Fruit fly (Drosophila melanogaster) whole organism, embryonic: ENCODE results near the gene Or19a.

Experiments used
- CG10267 ChIP-seq: fragments of 200-800 bp; sonication (Bioruptor generic); optimal IDR thresholded peaks from 2 replicates; lab custom pipeline; 2018; ENCODE audit warnings: missing biosample characterization, mild to moderate bottlenecking, missing genetic modification characterization, moderate library complexity
- CG10979 ChIP-seq: fragments of 200-800 bp; sonication (Bioruptor generic); optimal IDR thresholded peaks from 2 replicates; lab custom pipeline; 2018; ENCODE audit warnings: missing biosample characterization, mild to moderate bottlenecking, missing genetic modification characterization, moderate library complexity
- CG11085 ChIP-seq: fragments of 200-800 bp; sonication (Bioruptor generic); IDR thresholded peaks from 2 replicates; pipeline ENCODE4 v1.3.6; 2022; ENCODE audit warnings: missing biosample characterization, missing genetic modification characterization
- CG11560 ChIP-seq: fragments of 200-800 bp; sonication (Bioruptor generic); IDR thresholded peaks from 3 replicates; pipeline ENCODE4 v1.3.6; 2022; ENCODE audit warnings: missing biosample characterization, missing genetic modification characterization
- CG12071 ChIP-seq: fragments of 200-800 bp; sonication (Bioruptor generic); optimal IDR thresholded peaks from 3 replicates; lab custom pipeline; 2018; ENCODE audit warnings: missing biosample characterization, mild to moderate bottlenecking, missing genetic modification characterization
- CG12659 ChIP-seq: fragments of 200-800 bp; sonication (Bioruptor generic); optimal IDR thresholded peaks from 3 replicates; lab custom pipeline; 2017; ENCODE audit warnings: mild to moderate bottlenecking, missing biosample characterization, missing genetic modification reagents, missing genetic modification characterization
- CG14014 ChIP-seq: fragments of 200-800 bp; sonication (Bioruptor generic); IDR thresholded peaks from 2 replicates; pipeline ENCODE4 v1.3.6; 2022; ENCODE audit warnings: missing biosample characterization, missing genetic modification characterization
- CG14860 ChIP-seq: fragments of 200-800 bp; sonication (Bioruptor generic); IDR thresholded peaks from 3 replicates; pipeline ENCODE4 v1.3.6; 2022; ENCODE audit warnings: missing biosample characterization, missing genetic modification characterization; ENCODE audit not compliant: partially characterized antibody
- CG1602 ChIP-seq: fragments of 200-800 bp; sonication (Bioruptor generic); optimal IDR thresholded peaks from 3 replicates; lab custom pipeline; 2016; ENCODE audit warnings: missing biosample characterization, missing genetic modification characterization
- CG16813 ChIP-seq: fragments of 200-800 bp; sonication (Bioruptor generic); IDR thresholded peaks from 3 replicates; pipeline ENCODE4 v1.3.6; 2022; ENCODE audit warnings: missing biosample characterization, missing genetic modification characterization; ENCODE audit not compliant: partially characterized antibody
- CG16863 ChIP-seq: fragments of 200-800 bp; sonication (Bioruptor generic); optimal IDR thresholded peaks from 3 replicates; lab custom pipeline; 2016; ENCODE audit warnings: missing biosample characterization, missing genetic modification characterization
- CG17802 ChIP-seq: fragments of 200-800 bp; sonication (Bioruptor generic); optimal IDR thresholded peaks from 2 replicates; lab custom pipeline; 2018; ENCODE audit warnings: missing biosample characterization, mild to moderate bottlenecking, missing genetic modification characterization, moderate library complexity
- CG3065 ChIP-seq: fragments of 200-800 bp; sonication (Bioruptor generic); optimal IDR thresholded peaks from 2 replicates; lab custom pipeline; 2016; ENCODE audit warnings: missing biosample characterization, missing genetic modification characterization
- CG4617 ChIP-seq: fragments of 200-800 bp; sonication (Bioruptor generic); optimal IDR thresholded peaks from 3 replicates; lab custom pipeline; 2016; ENCODE audit warnings: missing biosample characterization, missing genetic modification characterization, borderline replicate concordance
- CG6683 ChIP-seq: fragments of 200-800 bp; sonication (Bioruptor generic); optimal IDR thresholded peaks from 2 replicates; lab custom pipeline; 2017; ENCODE audit warnings: missing biosample characterization, mild to moderate bottlenecking, missing genetic modification characterization, missing genetic modification reagents
- CG8290 ChIP-seq, 3 experiments: fragments of 200-800 bp; sonication (Bioruptor generic); optimal IDR thresholded peaks; 2 replicates each; lab custom pipeline; 2016 to 2019; ENCODE audit warnings: missing biosample characterization in 3 of 3, missing genetic modification characterization in 3 of 3, mild to moderate bottlenecking in 2 of 3, moderate library complexity in 1 of 3
- CG8765 ChIP-seq: fragments of 200-800 bp; sonication (Bioruptor generic); IDR thresholded peaks from 2 replicates; pipeline ENCODE4 v1.3.6; 2022; ENCODE audit warnings: missing biosample characterization, missing genetic modification characterization
- CG8924 ChIP-seq: fragments of 200-800 bp; optimal IDR thresholded peaks from 3 replicates; lab custom pipeline; 2019; ENCODE audit warnings: missing biosample characterization, mild to moderate bottlenecking, missing genetic modification characterization, moderate library complexity
- CG9876 ChIP-seq: fragments of 200-800 bp; sonication (Bioruptor generic); optimal IDR thresholded peaks from 2 replicates; lab custom pipeline; 2016; ENCODE audit warnings: missing biosample characterization, missing genetic modification characterization
- CHES-1-like ChIP-seq: fragments of 200-800 bp; sonication (Bioruptor generic); optimal IDR thresholded peaks from 2 replicates; lab custom pipeline; 2016; ENCODE audit warnings: missing biosample characterization, missing genetic modification characterization
- Dll ChIP-seq: fragments of 200-800 bp; sonication (Bioruptor generic); IDR thresholded peaks from 4 replicates; pipeline ENCODE4 v1.3.6; 2022; ENCODE audit warnings: missing biosample characterization, missing genetic modification characterization; ENCODE audit not compliant: partially characterized antibody
- Dp ChIP-seq: fragments of 200-800 bp; sonication (Bioruptor generic); optimal IDR thresholded peaks from 2 replicates; lab custom pipeline; 2018; ENCODE audit warnings: missing biosample characterization, mild to moderate bottlenecking, missing genetic modification characterization, moderate library complexity
- Dref ChIP-seq: fragments of 200-800 bp; sonication (Bioruptor generic); IDR thresholded peaks from 2 replicates; pipeline ENCODE4 v1.3.6; 2022; ENCODE audit warnings: missing biosample characterization, missing genetic modification characterization
- Fer1 ChIP-seq: fragments of 200-800 bp; sonication (Bioruptor generic); optimal IDR thresholded peaks from 2 replicates; lab custom pipeline; 2017; ENCODE audit warnings: missing biosample characterization, mild to moderate bottlenecking, missing genetic modification characterization
- Fer3 ChIP-seq: fragments of 200-800 bp; sonication (Bioruptor generic); optimal IDR thresholded peaks from 2 replicates; lab custom pipeline; 2018; ENCODE audit warnings: missing biosample characterization, mild to moderate bottlenecking, missing genetic modification characterization, moderate library complexity
- Jarid2 ChIP-seq: fragments of 200-800 bp; sonication (Bioruptor generic); optimal IDR thresholded peaks from 3 replicates; lab custom pipeline; 2017; ENCODE audit warnings: mild to moderate bottlenecking, missing biosample characterization, missing genetic modification reagents, missing genetic modification characterization
- Lpt ChIP-seq: fragments of >200 bp; optimal IDR thresholded peaks from 2 replicates; lab custom pipeline; 2018; ENCODE audit warnings: missing biosample characterization, missing genetic modification characterization
- Nf-YA ChIP-seq: fragments of 200-800 bp; sonication (Bioruptor generic); IDR thresholded peaks from 2 replicates; pipeline ENCODE4 v1.3.6; 2022; ENCODE audit warnings: missing biosample characterization, missing genetic modification characterization
- Nf-YC ChIP-seq: fragments of 200-800 bp; optimal IDR thresholded peaks from 3 replicates; lab custom pipeline; 2019; ENCODE audit warnings: missing biosample characterization, mild to moderate bottlenecking, missing genetic modification characterization, moderate library complexity
- Oli ChIP-seq: fragments of 200-800 bp; sonication (Bioruptor generic); optimal IDR thresholded peaks from 2 replicates; lab custom pipeline; 2018; ENCODE audit warnings: missing biosample characterization, mild to moderate bottlenecking, missing genetic modification characterization, moderate library complexity
- Sox100B ChIP-seq: fragments of 200-800 bp; sonication (Bioruptor generic); optimal IDR thresholded peaks from 3 replicates; lab custom pipeline; 2018; ENCODE audit warnings: missing biosample characterization, mild to moderate bottlenecking, missing genetic modification characterization
- Sry-δ ChIP-seq: fragments of 200-800 bp; sonication (Bioruptor generic); optimal IDR thresholded peaks from 2 replicates; lab custom pipeline; 2016; ENCODE audit warnings: missing biosample characterization, missing genetic modification characterization
- Usf ChIP-seq: fragments of 200-800 bp; sonication (Bioruptor generic); optimal IDR thresholded peaks from 2 replicates; lab custom pipeline; 2017; ENCODE audit warnings: missing genotype, missing biosample characterization, missing genetic modification characterization
- al ChIP-seq: fragments of 200-800 bp; sonication (Bioruptor generic); IDR thresholded peaks from 2 replicates; pipeline ENCODE4 v1.3.6; 2022; ENCODE audit warnings: missing biosample characterization, missing genetic modification characterization
- bbx ChIP-seq: fragments of 200-800 bp; sonication (Bioruptor generic); IDR thresholded peaks from 2 replicates; pipeline ENCODE4 v1.3.6; 2022; ENCODE audit warnings: missing biosample characterization, missing genetic modification characterization; ENCODE audit not compliant: partially characterized antibody
- cas ChIP-seq: fragments of 200-800 bp; sonication (Bioruptor generic); IDR thresholded peaks from 2 replicates; pipeline ENCODE4 v1.3.6; 2022; ENCODE audit warnings: missing biosample characterization, missing genetic modification characterization
- chm ChIP-seq: fragments of 200-800 bp; sonication (Bioruptor generic); IDR thresholded peaks from 2 replicates; pipeline ENCODE4 v1.3.6; 2022; ENCODE audit warnings: missing biosample characterization, missing genetic modification characterization
- exex ChIP-seq: fragments of 200-800 bp; sonication (Bioruptor generic); optimal IDR thresholded peaks from 4 replicates; lab custom pipeline; 2018; ENCODE audit warnings: missing biosample characterization, mild to moderate bottlenecking, missing genetic modification characterization, moderate library complexity
- ftz-f1 ChIP-seq: fragments of 200-800 bp; sonication (Bioruptor generic); optimal IDR thresholded peaks from 2 replicates; lab custom pipeline; 2016; ENCODE audit warnings: missing biosample characterization, missing genetic modification characterization
- hbn ChIP-seq: fragments of 200-800 bp; sonication (Bioruptor generic); IDR thresholded peaks from 2 replicates; pipeline ENCODE4 v1.3.6; 2022; ENCODE audit warnings: missing biosample characterization, missing genetic modification characterization; ENCODE audit not compliant: partially characterized antibody
- inv ChIP-seq: fragments of 200-800 bp; sonication (Bioruptor generic); IDR thresholded peaks from 2 replicates; pipeline ENCODE4 v1.3.6; 2022; ENCODE audit warnings: missing biosample characterization, missing genetic modification characterization; ENCODE audit not compliant: partially characterized antibody
- kay ChIP-seq: fragments of 200-800 bp; sonication (Bioruptor generic); optimal IDR thresholded peaks from 2 replicates; lab custom pipeline; 2016; ENCODE audit warnings: missing biosample characterization, missing genetic modification characterization
- kni ChIP-seq: fragments of 200-800 bp; sonication (Bioruptor generic); optimal IDR thresholded peaks from 3 replicates; lab custom pipeline; 2017; ENCODE audit warnings: mild to moderate bottlenecking, missing biosample characterization, missing genetic modification reagents, missing genetic modification characterization
- knrl ChIP-seq: fragments of 200-800 bp; sonication (Bioruptor generic); IDR thresholded peaks from 3 replicates; pipeline ENCODE4 v1.3.6; 2022; ENCODE audit warnings: missing biosample characterization, missing genetic modification characterization; ENCODE audit not compliant: partially characterized antibody
- lab ChIP-seq: fragments of 200-800 bp; sonication (Bioruptor generic); optimal IDR thresholded peaks from 3 replicates; lab custom pipeline; 2017; ENCODE audit warnings: missing biosample characterization, missing genetic modification characterization, mild to moderate bottlenecking, moderate library complexity, missing genetic modification reagents
- phol ChIP-seq: fragments of 200-800 bp; sonication (Bioruptor generic); optimal IDR thresholded peaks from 3 replicates; lab custom pipeline; 2018; ENCODE audit warnings: missing biosample characterization, mild to moderate bottlenecking, missing genetic modification characterization, moderate library complexity
- pum ChIP-seq: fragments of 200-800 bp; sonication (Bioruptor generic); optimal IDR thresholded peaks from 2 replicates; lab custom pipeline; 2016; ENCODE audit warnings: missing biosample characterization, missing genetic modification characterization
- repo ChIP-seq: fragments of 200-800 bp; sonication (Bioruptor generic); optimal IDR thresholded peaks from 2 replicates; lab custom pipeline; 2016; ENCODE audit warnings: missing biosample characterization, missing genetic modification characterization
- slbo ChIP-seq: fragments of 200-800 bp; sonication (Bioruptor generic); IDR thresholded peaks from 2 replicates; pipeline ENCODE4 v1.3.6; 2022; ENCODE audit warnings: missing biosample characterization, missing genetic modification characterization
- ssp ChIP-seq: fragments of 200-800 bp; sonication (Bioruptor generic); IDR thresholded peaks from 2 replicates; pipeline ENCODE4 v1.3.6; 2022; ENCODE audit warnings: missing biosample characterization, missing genetic modification characterization

Gene Or19a

DNA sequence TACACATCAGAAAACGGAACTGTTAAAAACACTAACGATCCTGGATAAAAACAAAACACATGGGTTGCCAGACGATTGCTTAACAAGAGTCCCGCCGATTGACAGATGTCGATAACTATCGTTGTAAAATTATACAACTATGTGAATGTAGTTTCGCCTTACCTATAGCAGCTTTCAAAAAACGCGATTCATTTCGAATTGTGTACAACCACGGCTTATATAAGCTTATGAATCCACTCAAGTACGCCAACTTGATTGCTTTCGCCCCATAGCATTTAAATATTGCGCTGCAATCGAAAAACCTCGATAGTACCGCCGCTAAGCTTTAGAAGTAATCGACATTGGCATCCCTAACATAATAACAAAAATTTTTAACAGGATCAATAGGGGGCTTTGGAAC lies 26.9 kb upstream of the Or19a start, which contains the start of the genes CG9581 and CG9578:
TSS of gene CG9581 (minus strand) at position 84 of the 400 bp plus-strand sequence.
TSS of gene CG9578 (plus strand) at position 325 of the 400 bp plus-strand sequence.
- TF ChIP-seq CG12659 (GFP tag; lab: Kevin White, UChicago) (peak; percentile 16), Jarid2 (GFP tag; lab: Kevin White, UChicago) (no peak), knrl (GFP tag; lab: Robert Waterston, UW) (peak; percentile 75; the same call in 2 of the 3 replicates), Fer1 (GFP tag; lab: Kevin White, UChicago) (no peak), exex (tag; lab: Kevin White, UChicago) (no peak), CG11560 (tag; lab: Robert Waterston, UW) (no peak), lab (GFP tag; lab: Kevin White, UChicago) (no peak), repo (no peak), Dll (peak; percentile 89), CG8924 (tag; lab: Kevin White, UChicago) (no peak), Dref (peak; percentile 62), slbo (GFP tag; lab: Robert Waterston, UW) (no peak), ftz-f1 (GFP tag; lab: Kevin White, UChicago) (no peak), kay (GFP tag; lab: Kevin White, UChicago) (no peak), al (GFP tag; lab: Robert Waterston, UW) (no peak), Lpt (GFP tag; lab: Kevin White, UChicago) (no peak), Sry-δ (peak; percentile 82), cas (GFP tag; lab: Robert Waterston, UW) (no peak), chm (no peak), CG14014 (GFP tag; lab: Robert Waterston, UW) (no peak), pum (GFP tag; lab: Kevin White, UChicago) (no peak), inv (GFP tag; lab: Robert Waterston, UW) (peak; percentile 63), CG8765 (GFP tag; lab: Robert Waterston, UW) (no peak), hbn (GFP tag; lab: Robert Waterston, UW) (peak; percentile 67), CG3065 (GFP tag; lab: Kevin White, UChicago) (no peak), Usf (GFP tag; lab: Kevin White, UChicago) (no peak), CG16863 (GFP tag; lab: Kevin White, UChicago) (no peak), CG10267 (tag; lab: Kevin White, UChicago) (peak; percentile 8), CG14860 (peak; percentile 74), bbx (GFP tag; lab: Robert Waterston, UW) (peak; percentile 48), kni (no peak), Dp (GFP tag; lab: Kevin White, UChicago) (peak; percentile 78), ssp (GFP tag; lab: Robert Waterston, UW) (no peak), CHES-1-like (GFP tag; lab: Kevin White, UChicago) (no peak), Sox100B (GFP tag; lab: Kevin White, UChicago) (no peak), CG17802 (tag; lab: Kevin White, UChicago) (no peak), Oli (tag; lab: Kevin White, UChicago) (no peak), CG1602 (GFP tag; lab: Kevin White, UChicago) (no peak), CG8290 (GFP tag; optimal IDR thresholded peaks at IDR 0.05; lab: Kevin White, UChicago) (no peak), CG8290 (tag; optimal IDR thresholded peaks at IDR 0.05; lab: Kevin White, UChicago) (no peak), phol (tag; lab: Kevin White, UChicago) (peak; percentile 26), Fer3 (tag; lab: Kevin White, UChicago) (no peak), CG10979 (tag; lab: Kevin White, UChicago) (no peak), Nf-YC (tag; lab: Kevin White, UChicago) (peak; percentile 6), CG12071 (GFP tag; lab: Kevin White, UChicago) (no peak), Nf-YA (no peak), CG6683 (GFP tag; lab: Kevin White, UChicago) (no peak), CG9876 (GFP tag; lab: Kevin White, UChicago) (no peak), CG4617 (GFP tag; lab: Kevin White, UChicago) (peak; percentile 26), CG11085 (no peak), CG16813 (GFP tag; lab: Robert Waterston, UW) (peak; percentile 72)
